Worm (Caenorhabditis elegans) whole organism, L3 larva: ENCODE measurements around the gene rpc-11.

Experiments
- ama-1 ChIP-seq: fragments of 150-350 bp; optimal IDR thresholded peaks from 2 replicates; lab custom pipeline; 2018
- ceh-16 ChIP-seq: sonication (generic microtip); optimal IDR thresholded peaks from 2 replicates; lab custom pipeline; 2017; ENCODE audit warnings: missing biosample characterization, missing genetic modification characterization
- ceh-82 ChIP-seq: fragments of 150-350 bp; optimal IDR thresholded peaks from 2 replicates; lab custom pipeline; 2014; ENCODE audit warnings: missing biosample characterization, missing genetic modification characterization
- elt-2 ChIP-seq: sonication (generic microtip); optimal IDR thresholded peaks from 2 replicates; lab custom pipeline; 2016; ENCODE audit warnings: missing genetic modification reagents, mild to moderate bottlenecking, missing genetic modification characterization, missing compliant biosample characterization
- eor-1 ChIP-seq, 2 experiments: fragments of 150-350 bp; optimal IDR thresholded peaks; 2 replicates each; lab custom pipeline; 2014 to 2018; ENCODE audit warnings: missing biosample characterization in 2 of 2, missing genetic modification characterization in 2 of 2
- fkh-10 ChIP-seq: sonication (generic microtip); optimal IDR thresholded peaks from 2 replicates; lab custom pipeline; 2017; ENCODE audit warnings: missing biosample characterization, missing genetic modification reagents, missing genetic modification characterization
- fos-1 ChIP-seq: fragments of 150-350 bp; optimal IDR thresholded peaks from 2 replicates; lab custom pipeline; 2014; ENCODE audit warnings: missing biosample characterization, missing genetic modification characterization
- lin-39 ChIP-seq: fragments of 150-350 bp; optimal IDR thresholded peaks from 2 replicates; lab custom pipeline; 2018; ENCODE audit warnings: missing biosample characterization, missing genetic modification reagents, missing genetic modification characterization
- nfya-1 ChIP-seq: sonication (generic microtip); optimal IDR thresholded peaks from 2 replicates; lab custom pipeline; 2017; ENCODE audit warnings: missing genetic modification characterization, mild to moderate bottlenecking, missing compliant biosample characterization, antibody characterized with exemption, moderate library complexity; ENCODE audit not compliant: insufficient read depth
- nhr-11 ChIP-seq: fragments of 150-350 bp; optimal IDR thresholded peaks from 2 replicates; lab custom pipeline; 2014; ENCODE audit warnings: missing biosample characterization, missing genetic modification characterization
- nhr-12 ChIP-seq: fragments of 150-350 bp; optimal IDR thresholded peaks from 2 replicates; lab custom pipeline; 2014; ENCODE audit warnings: missing biosample characterization, missing genetic modification characterization
- nhr-28 ChIP-seq: fragments of 150-350 bp; optimal IDR thresholded peaks from 2 replicates; lab custom pipeline; 2014; ENCODE audit warnings: missing biosample characterization, missing genetic modification characterization
- nhr-77 ChIP-seq: fragments of 150-350 bp; optimal IDR thresholded peaks from 2 replicates; lab custom pipeline; 2014; ENCODE audit warnings: missing biosample characterization, missing genetic modification characterization
- unc-62 ChIP-seq: fragments of 150-350 bp; sonication (generic microtip); optimal IDR thresholded peaks from 4 replicates; lab custom pipeline; 2014; ENCODE audit warnings: missing biosample characterization, missing genetic modification reagents, missing genetic modification characterization

- TF ChIP-seq elt-2 (tag; lab: Kevin White, UChicago) (no peak), unc-62 (GFP tag; lab: Kevin White, UChicago) (no peak), ceh-16 (tag; lab: Kevin White, UChicago) (no peak), ceh-82 (tag; lab: Kevin White, UChicago) (no peak), nfya-1 (tag; lab: Kevin White, UChicago) (no peak), fos-1 (tag; lab: Kevin White, UChicago) (no peak), nhr-28 (tag; lab: Kevin White, UChicago) (no peak), nhr-11 (tag; lab: Kevin White, UChicago) (no peak), nhr-12 (no peak), eor-1 (tag; optimal IDR thresholded peaks at IDR 0.05; lab: Kevin White, UChicago) (no peak), fkh-10 (GFP tag; lab: Kevin White, UChicago) (no peak), lin-39 (no peak), ama-1 (lab: Kevin White, UChicago) (no peak), nhr-77 (tag; lab: Kevin White, UChicago) (no peak)
These were observed 1.1 kb downstream of the rpc-11 start for ce11 chrIV:1408718-1409117.
